Fruit fly (Drosophila melanogaster): ENCODE data around the gene Dif.
A peak's percentile ranks its signal among the peaks of the same experiment; 100 is the strongest.

Dif gene

dm6 chr2L:17466950-17467349 lies 34.0 kb upstream of the Dif start (continued):
- TF ChIP-seq CG3919 (GFP tag; optimal IDR thresholded peaks at IDR 0.05) = peak; percentile 2
- TF ChIP-seq fd59A (GFP tag; optimal IDR thresholded peaks at IDR 0.05) = no peak
- TF ChIP-seq CG32006 (GFP tag; optimal IDR thresholded peaks at IDR 0.05) = peak; percentile 65
- TF ChIP-seq dac (GFP tag; optimal IDR thresholded peaks at IDR 0.05) = no peak

- peak; percentile 89 for TF ChIP-seq eg (GFP tag; IDR thresholded peaks at IDR 0.05)
- no peak for TF ChIP-seq Smox (GFP tag; optimal IDR thresholded peaks at IDR 0.05)
- TF ChIP-seq cyc (GFP tag; optimal IDR thresholded peaks at IDR 0.05) = peak; percentile 55
- TF ChIP-seq fd85E (GFP tag; optimal IDR thresholded peaks at IDR 0.05) = no peak
- peak; percentile 84 for TF ChIP-seq Ets96B (tag; optimal IDR thresholded peaks at IDR 0.05)
- peak; percentile 61 for TF ChIP-seq esn (GFP tag; optimal IDR thresholded peaks at IDR 0.05)
- peak; percentile 54 for TF ChIP-seq lz (GFP tag; optimal IDR thresholded peaks at IDR 0.05)
- TF ChIP-seq fd59A (GFP tag; optimal IDR thresholded peaks at IDR 0.05) = peak; percentile 73
- peak; percentile 52 for TF ChIP-seq Sox102F (GFP tag; optimal IDR thresholded peaks at IDR 0.05)
- peak; percentile 47 to 75 for TF ChIP-seq salr (GFP tag; optimal IDR thresholded peaks at IDR 0.05)
- peak; percentile 57 for TF ChIP-seq CG7368 (GFP tag; optimal IDR thresholded peaks at IDR 0.05)
- peak; percentile 91 for TF ChIP-seq CG15336 (GFP tag; IDR thresholded peaks at IDR 0.05)
- TF ChIP-seq Blimp-1 (GFP tag; optimal IDR thresholded peaks at IDR 0.05) = no peak
- TF ChIP-seq Eip75B (GFP tag; optimal IDR thresholded peaks at IDR 0.05) = peak; percentile 79
- peak; percentile 68 for TF ChIP-seq CG6808 (GFP tag; optimal IDR thresholded peaks at IDR 0.05)
- TF ChIP-seq CG6792 (GFP tag; optimal IDR thresholded peaks at IDR 0.05) = peak; percentile 71
- TF ChIP-seq Sox15 (GFP tag; optimal IDR thresholded peaks at IDR 0.05) = peak; percentile 23
- TF ChIP-seq CG3032 (tag; optimal IDR thresholded peaks at IDR 0.05) = peak; percentile 79
- TF ChIP-seq fkh (GFP tag; optimal IDR thresholded peaks at IDR 0.05) = no peak
- TF ChIP-seq CG34406 (GFP tag; optimal IDR thresholded peaks at IDR 0.05) = peak; percentile 47
- peak; percentile 45 for TF ChIP-seq CG11902 (GFP tag; optimal IDR thresholded peaks at IDR 0.05)
- no peak for TF ChIP-seq svp (GFP tag)
- peak; percentile 50 for TF ChIP-seq CG8319 (GFP tag; optimal IDR thresholded peaks at IDR 0.05)
- TF ChIP-seq Ets21C (GFP tag; optimal IDR thresholded peaks at IDR 0.05) = peak; percentile 22
- TF ChIP-seq Gug (GFP tag; IDR thresholded peaks at IDR 0.05) = peak; percentile 82
- peak; percentile 94 for TF ChIP-seq Eip78C (GFP tag)
- no peak for TF ChIP-seq vri (GFP tag; optimal IDR thresholded peaks at IDR 0.05)
- no peak for TF ChIP-seq ss (GFP tag; optimal IDR thresholded peaks at IDR 0.05)
- TF ChIP-seq CG1621 (tag; optimal IDR thresholded peaks at IDR 0.05) = peak; percentile 78
- peak; percentile 88 for TF ChIP-seq CG8119 (GFP tag; IDR thresholded peaks at IDR 0.05)
- no peak for TF ChIP-seq Eip93F (GFP tag; optimal IDR thresholded peaks at IDR 0.05)
- TF ChIP-seq Lpt (GFP tag; optimal IDR thresholded peaks at IDR 0.05) = peak; percentile 82
- TF ChIP-seq CG31627 (GFP tag; optimal IDR thresholded peaks at IDR 0.05) = peak; percentile 49
- TF ChIP-seq CG6276 (GFP tag; optimal IDR thresholded peaks at IDR 0.05) = peak; percentile 81
- peak; percentile 80 for TF ChIP-seq acj6 (GFP tag; optimal IDR thresholded peaks at IDR 0.05)
- TF ChIP-seq net (GFP tag; optimal IDR thresholded peaks at IDR 0.05) = peak; percentile 91
- TF ChIP-seq CG6163 (GFP tag; IDR thresholded peaks at IDR 0.05) = peak; percentile 91; the same call in 2 of the 3 replicates
- TF ChIP-seq Hr38 (GFP tag; optimal IDR thresholded peaks at IDR 0.05) = peak; percentile 0
- peak; percentile 88 for TF ChIP-seq CG10631 (GFP tag; optimal IDR thresholded peaks at IDR 0.05)
- peak; percentile 81 for TF ChIP-seq pdm3 (GFP tag; optimal IDR thresholded peaks at IDR 0.05)
- TF ChIP-seq CG32006 (GFP tag; optimal IDR thresholded peaks at IDR 0.05) = peak; percentile 85
- TF ChIP-seq CG16779 (tag; optimal IDR thresholded peaks at IDR 0.05) = peak; percentile 54
- peak; percentile 84 for TF ChIP-seq CG3919 (GFP tag; optimal IDR thresholded peaks at IDR 0.05)
- peak; percentile 90 for TF ChIP-seq Hr4 (GFP tag; optimal IDR thresholded peaks at IDR 0.05)
- peak; percentile 79 for TF ChIP-seq CG11294 (GFP tag; IDR thresholded peaks at IDR 0.05)
- peak; percentile 74 for TF ChIP-seq CG10669 (GFP tag; optimal IDR thresholded peaks at IDR 0.05)
- no peak for TF ChIP-seq CG6854 (GFP tag; optimal IDR thresholded peaks at IDR 0.05)
These were observed 33.1 kb upstream of the Dif start for dm6 chr2L:17465915-17466677.
